Comparison of ENCODE assay signal across 4 worm cellular contexts in the genomic region with DNA sequence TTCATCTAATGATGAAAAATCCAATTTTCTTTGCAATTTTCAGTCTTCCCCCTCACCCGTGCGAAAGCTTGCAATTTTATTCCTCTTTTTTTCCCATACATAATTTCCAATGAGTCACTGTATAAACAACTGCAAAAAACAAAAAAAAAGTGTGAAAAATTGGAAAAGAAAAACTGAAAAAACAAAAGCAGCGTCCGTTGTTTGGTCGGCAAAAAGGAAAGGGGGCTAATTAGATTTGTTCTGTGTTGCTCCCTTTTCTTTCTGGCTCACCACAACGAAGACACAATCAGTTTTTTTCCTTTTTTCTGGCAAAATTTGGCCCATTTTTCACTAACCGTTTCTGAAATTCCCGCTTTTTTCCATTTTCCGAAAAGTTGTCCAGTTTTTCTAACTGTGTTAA.
TF ChIP-seq lines count a peak whose summit lies in the region.

No protein-coding gene starts in this region.

TF ChIP-seq in whole organism, L1 larva, 84 proteins besides CTCF, POLR2A, EP300 and RAD21:
- TF ChIP-seq nhr-85 (tag; lab: Kevin White, UChicago) = no peak
- no peak for TF ChIP-seq C34B4.2 (tag; optimal IDR thresholded peaks at IDR 0.05; lab: Kevin White, UChicago)
- no peak for TF ChIP-seq swsn-7 (tag; optimal IDR thresholded peaks at IDR 0.05; lab: Kevin White, UChicago)
- TF ChIP-seq ceh-63 (GFP tag; optimal IDR thresholded peaks at IDR 0.05; lab: Kevin White, UChicago) = no peak
- TF ChIP-seq nhr-77 (tag; optimal IDR thresholded peaks at IDR 0.05; lab: Kevin White, UChicago) = no peak
- TF ChIP-seq lin-14 (GFP tag; optimal IDR thresholded peaks at IDR 0.05; lab: Kevin White, UChicago) = peak; percentile 36
- TF ChIP-seq zag-1 (tag; optimal IDR thresholded peaks at IDR 0.05; lab: Kevin White, UChicago) = no peak
- no peak for TF ChIP-seq nhr-11 (tag; optimal IDR thresholded peaks at IDR 0.05; lab: Kevin White, UChicago)
- peak; percentile 1 for TF ChIP-seq fkh-10 (GFP tag; optimal IDR thresholded peaks at IDR 0.05; lab: Kevin White, UChicago)
- no peak for TF ChIP-seq ztf-4 (tag; optimal IDR thresholded peaks at IDR 0.05; lab: Kevin White, UChicago)
- TF ChIP-seq aha-1 (tag; optimal IDR thresholded peaks at IDR 0.05; lab: Kevin White, UChicago) = no peak
- TF ChIP-seq sptf-1 (tag; optimal IDR thresholded peaks at IDR 0.05; lab: Kevin White, UChicago) = no peak
- TF ChIP-seq hpl-2 (GFP tag; optimal IDR thresholded peaks at IDR 0.05; lab: Kevin White, UChicago) = no peak
- no peak for TF ChIP-seq nhr-19 (GFP tag; conservative IDR thresholded peaks at IDR 0.05; lab: Robert Waterston, UW)
- TF ChIP-seq nhr-90 (tag; optimal IDR thresholded peaks at IDR 0.05; lab: Kevin White, UChicago; ENCODE audit: poor library complexity) = no peak
- no peak for TF ChIP-seq lin-15B (tag; optimal IDR thresholded peaks at IDR 0.05; lab: Kevin White, UChicago)
- no peak for TF ChIP-seq Y116A8C.19 (tag; optimal IDR thresholded peaks at IDR 0.05; lab: Kevin White, UChicago; ENCODE audit: borderline replicate concordance)
- no peak for TF ChIP-seq unc-86 (tag; optimal IDR thresholded peaks at IDR 0.05; lab: Kevin White, UChicago)

TF ChIP-seq in whole organism, L4 larva, 104 proteins besides CTCF, POLR2A, EP300 and RAD21:
- TF ChIP-seq ces-1 (GFP tag; optimal IDR thresholded peaks at IDR 0.05; lab: Kevin White, UChicago) (peak; percentile 76), F44E2.7 (GFP tag; IDR thresholded peaks at IDR 0.05; lab: Robert Waterston, UW) (no peak)

TF ChIP-seq in whole organism, late embryonic, 69 proteins besides CTCF, POLR2A, EP300 and RAD21:
- TF ChIP-seq eyg-1 (tag; optimal IDR thresholded peaks at IDR 0.05; lab: Kevin White, UChicago) (no peak), tbx-7 (tag; optimal IDR thresholded peaks at IDR 0.05; lab: Kevin White, UChicago) (no peak), fax-1 (tag; optimal IDR thresholded peaks at IDR 0.05; lab: Kevin White, UChicago) (no peak), madf-2 (tag; optimal IDR thresholded peaks at IDR 0.05; lab: Kevin White, UChicago) (no peak), unc-3 (GFP tag; conservative IDR thresholded peaks at IDR 0.05; lab: Robert Waterston, UW) (no peak), unc-3 (tag; optimal IDR thresholded peaks at IDR 0.05; lab: Kevin White, UChicago) (no peak), unc-42 (tag; optimal IDR thresholded peaks at IDR 0.05; lab: Kevin White, UChicago) (peak; percentile 89), unc-55 (GFP tag; optimal IDR thresholded peaks at IDR 0.05; lab: Kevin White, UChicago) (no peak)

TF ChIP-seq in whole organism, mixed stage, embryonic, 35 proteins besides CTCF, POLR2A, EP300 and RAD21:
- TF ChIP-seq nhr-76 (tag; optimal IDR thresholded peaks at IDR 0.05; lab: Kevin White, UChicago) (no peak), ces-1 (GFP tag; optimal IDR thresholded peaks at IDR 0.05; lab: Kevin White, UChicago) (peak; percentile 88)
